Worm (Caenorhabditis elegans) whole organism, mixed stage, embryonic: ENCODE measurements around the gene srab-11.
"Not testable (repeated sequence)": the region's sequence is repeated elsewhere in the genome, so short reads cannot be mapped to it uniquely, and the experiment has no call there.

Experiments used
- M03D4.4 ChIP-seq: sonication (generic microtip); optimal IDR thresholded peaks from 2 replicates; lab custom pipeline; 2017; ENCODE audit warnings: mild to moderate bottlenecking, missing genetic modification characterization, missing compliant biosample characterization
- blmp-1 ChIP-seq: fragments of 150-350 bp; optimal IDR thresholded peaks from 2 replicates; lab custom pipeline; 2014; ENCODE audit warnings: missing biosample characterization, missing genetic modification characterization
- ceh-39 ChIP-seq: fragments of 150-350 bp; optimal IDR thresholded peaks from 2 replicates; lab custom pipeline; 2014; ENCODE audit warnings: missing biosample characterization, missing genetic modification characterization
- ceh-83 ChIP-seq: fragments of 200-800 bp; sonication (Bioruptor generic); optimal IDR thresholded peaks from 2 replicates; lab custom pipeline; 2018; ENCODE audit warnings: mild to moderate bottlenecking, missing genetic modification characterization, missing compliant biosample characterization
- ces-1 ChIP-seq: fragments of 150-350 bp; optimal IDR thresholded peaks from 2 replicates; lab custom pipeline; 2014; ENCODE audit warnings: missing biosample characterization, missing genetic modification reagents, missing genetic modification characterization
- drap-1 ChIP-seq: fragments of 200-800 bp; sonication (Bioruptor generic); optimal IDR thresholded peaks from 3 replicates; lab custom pipeline; 2018; ENCODE audit warnings: mild to moderate bottlenecking, missing genetic modification characterization, missing compliant biosample characterization
- elt-1 ChIP-seq: sonication (generic microtip); optimal IDR thresholded peaks from 2 replicates; lab custom pipeline; 2017; ENCODE audit warnings: missing genetic modification characterization, mild to moderate bottlenecking, missing compliant biosample characterization, antibody characterized with exemption, moderate library complexity, borderline replicate concordance; ENCODE audit not compliant: insufficient read depth
- elt-3 ChIP-seq: fragments of 150-350 bp; optimal IDR thresholded peaks from 2 replicates; lab custom pipeline; 2014; ENCODE audit warnings: missing biosample characterization, missing genetic modification characterization
- flh-1 ChIP-seq: fragments of 200-800 bp; sonication (Bioruptor generic); optimal IDR thresholded peaks from 2 replicates; lab custom pipeline; 2018; ENCODE audit warnings: mild to moderate bottlenecking, missing genetic modification characterization, moderate library complexity, missing compliant biosample characterization
- ham-2 ChIP-seq: fragments of 200-800 bp; sonication (Bioruptor generic); optimal IDR thresholded peaks from 2 replicates; lab custom pipeline; 2018; ENCODE audit warnings: mild to moderate bottlenecking, missing genetic modification characterization, missing compliant biosample characterization
- hlh-1 ChIP-seq: fragments of 150-350 bp; optimal IDR thresholded peaks from 2 replicates; lab custom pipeline; 2014; ENCODE audit warnings: missing biosample characterization, missing genetic modification reagents, missing genetic modification characterization
- lin-13 ChIP-seq: fragments of 150-350 bp; optimal IDR thresholded peaks from 2 replicates; lab custom pipeline; 2014; ENCODE audit warnings: missing biosample characterization, missing genetic modification characterization
- mep-1 ChIP-seq: fragments of 150-350 bp; optimal IDR thresholded peaks from 2 replicates; lab custom pipeline; 2017; ENCODE audit warnings: missing biosample characterization, missing genetic modification reagents, missing genetic modification characterization, inconsistent platforms
- mls-2 ChIP-seq: sonication (generic microtip); optimal IDR thresholded peaks from 2 replicates; lab custom pipeline; 2016; ENCODE audit warnings: mild to moderate bottlenecking, missing genetic modification characterization, moderate library complexity, missing compliant biosample characterization
- nhr-2 ChIP-seq: fragments of 150-350 bp; optimal IDR thresholded peaks from 2 replicates; lab custom pipeline; 2014; ENCODE audit warnings: missing biosample characterization, missing genetic modification characterization
- nhr-76 ChIP-seq: sonication (generic microtip); optimal IDR thresholded peaks from 2 replicates; lab custom pipeline; 2017; ENCODE audit warnings: missing biosample characterization, missing genetic modification characterization
- pha-4 ChIP-seq: fragments of 150-350 bp; optimal IDR thresholded peaks from 2 replicates; lab custom pipeline; 2018; ENCODE audit warnings: missing biosample characterization, missing genetic modification reagents, missing genetic modification characterization
- sem-2 ChIP-seq: fragments of 200-800 bp; sonication (Bioruptor generic); optimal IDR thresholded peaks from 2 replicates; lab custom pipeline; 2018; ENCODE audit warnings: mild to moderate bottlenecking, missing genetic modification characterization, missing compliant biosample characterization
- snpc-4 ChIP-seq: fragments of 150-350 bp; optimal IDR thresholded peaks from 2 replicates; lab custom pipeline; 2014; ENCODE audit warnings: missing biosample characterization, missing genetic modification characterization
- sptf-1 ChIP-seq: sonication (generic microtip); optimal IDR thresholded peaks from 2 replicates; lab custom pipeline; 2017; ENCODE audit warnings: mild to moderate bottlenecking, missing genetic modification characterization, moderate library complexity, missing compliant biosample characterization
- unc-120 ChIP-seq: sonication (generic microtip); optimal IDR thresholded peaks from 2 replicates; lab custom pipeline; 2017; ENCODE audit warnings: missing genetic modification characterization, missing compliant biosample characterization; ENCODE audit not compliant: poor library complexity, severe bottlenecking
- unc-39 ChIP-seq: fragments of 150-350 bp; optimal IDR thresholded peaks from 2 replicates; lab custom pipeline; 2014; ENCODE audit warnings: missing biosample characterization, missing genetic modification characterization
- unc-62 ChIP-seq: fragments of 150-350 bp; optimal IDR thresholded peaks from 2 replicates; lab custom pipeline; 2014; ENCODE audit warnings: missing biosample characterization, missing genetic modification reagents, missing genetic modification characterization
- ztf-11 ChIP-seq: fragments of 150-350 bp; optimal IDR thresholded peaks from 2 replicates; lab custom pipeline; 2014; ENCODE audit warnings: missing biosample characterization, missing genetic modification characterization

The srab-11 gene

DNA sequence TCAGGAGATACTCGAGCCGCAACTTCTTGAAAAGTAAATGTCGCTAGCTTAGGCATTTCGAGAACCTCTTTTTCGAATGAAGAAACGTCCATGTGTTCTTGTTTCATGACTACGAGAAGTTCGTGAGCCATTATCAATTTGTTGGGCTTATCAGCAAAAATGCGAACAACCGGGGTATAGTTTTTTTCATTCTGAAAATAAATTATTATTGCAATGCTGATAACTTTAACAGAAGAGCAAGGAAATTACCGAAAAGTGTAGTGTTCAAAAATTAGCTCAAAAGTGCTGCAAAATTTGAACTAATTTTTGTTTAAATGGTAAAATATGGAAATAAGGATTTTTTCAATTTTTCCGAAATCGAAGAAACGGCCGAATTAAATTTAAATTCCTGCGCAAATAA is 34.6 kb downstream of the srab-11 start:
- TF ChIP-seq blmp-1 (tag; lab: Kevin White, UChicago) (no peak), flh-1 (no peak), ceh-83 (GFP tag; lab: Kevin White, UChicago) (no peak), snpc-4 (no peak), sptf-1 (no peak), elt-3 (tag; lab: Kevin White, UChicago) (no peak)

DNA sequence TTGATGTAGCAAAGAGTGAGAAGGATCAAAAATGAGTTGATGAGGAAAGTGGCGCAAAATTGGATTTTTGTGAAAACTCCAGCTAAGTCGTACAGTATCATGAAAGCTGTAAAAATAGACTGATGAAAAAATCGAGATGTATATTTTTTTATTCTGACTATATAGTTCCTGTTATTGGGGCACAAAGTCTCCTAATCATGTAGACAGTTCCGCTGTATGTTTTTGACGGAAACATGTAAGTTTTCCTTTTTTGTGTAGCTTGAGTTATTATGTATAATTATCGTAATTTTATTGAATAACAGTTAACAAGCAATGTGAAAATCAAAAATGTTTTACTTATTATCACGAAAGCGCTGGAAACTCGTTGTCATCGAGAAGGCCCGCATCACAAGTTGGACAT is 39.4 kb downstream of the srab-11 start, which contains the start of gene str-68:
str-68 (minus strand) TSS at position 101 of the 400 bp plus-strand sequence.
- TF ChIP-seq lin-13 (no peak), flh-1 (no peak), unc-39 (no peak), drap-1 (GFP tag; lab: Kevin White, UChicago) (no peak)

DNA sequence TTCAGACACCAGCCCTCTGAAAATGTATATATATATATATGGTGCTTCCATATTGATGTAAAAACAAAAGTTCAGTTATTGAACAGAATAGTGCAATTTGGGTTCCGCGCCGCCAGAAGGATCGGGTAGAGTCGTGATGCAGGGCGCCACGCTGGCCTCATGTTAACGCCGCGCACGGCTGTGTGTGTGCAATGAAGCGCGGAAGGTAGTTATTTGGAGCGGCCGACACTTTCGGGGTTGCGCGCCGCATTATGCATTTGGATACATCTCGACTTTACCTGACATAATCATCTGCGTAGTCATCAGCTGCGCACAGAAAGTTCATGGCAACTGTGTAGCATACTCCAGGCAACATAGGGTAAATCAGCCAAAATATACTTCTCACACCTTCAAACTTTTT is 40.0 kb downstream of the srab-11 start:
- TF ChIP-seq ceh-39 (tag; lab: Kevin White, UChicago), result no peak
- TF ChIP-seq sem-2, result no peak
- TF ChIP-seq hlh-1 (tag; lab: Kevin White, UChicago), result no peak
- no peak for TF ChIP-seq unc-62 (GFP tag; lab: Kevin White, UChicago)
- no peak for TF ChIP-seq nhr-2 (tag; lab: Kevin White, UChicago)
- TF ChIP-seq elt-3 (tag; lab: Kevin White, UChicago), result no peak
- TF ChIP-seq ceh-83 (GFP tag; lab: Kevin White, UChicago), result no peak
- TF ChIP-seq nhr-76 (tag; lab: Kevin White, UChicago), result no peak
- TF ChIP-seq ces-1 (GFP tag; lab: Kevin White, UChicago), result no peak
- TF ChIP-seq M03D4.4 (tag; lab: Kevin White, UChicago), result no peak
- TF ChIP-seq mls-2 (tag; lab: Kevin White, UChicago), result no peak
- TF ChIP-seq, all 35 proteins: peak for 0

DNA sequence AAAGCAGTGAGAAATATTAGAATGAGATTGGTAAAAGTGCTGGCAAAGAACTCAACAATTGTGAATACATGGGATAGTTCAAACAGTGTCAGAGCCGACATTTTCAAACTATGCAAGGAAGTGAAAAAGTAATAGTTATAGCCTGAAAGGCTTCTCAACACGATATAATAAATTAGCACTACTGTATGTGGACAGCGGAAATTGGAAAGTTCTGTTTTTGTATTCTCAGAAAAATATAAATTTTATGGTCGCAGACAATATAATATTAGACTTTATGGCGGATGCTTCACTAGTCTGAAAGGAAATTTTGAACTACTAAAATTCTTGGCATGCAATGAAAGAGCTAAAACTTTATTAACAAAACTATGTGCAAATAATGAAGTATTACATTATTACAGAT is 41.0 kb downstream of the srab-11 start, which contains the start of gene str-69:
str-69 (minus strand) TSS at position 101 of the 400 bp plus-strand sequence.
- TF ChIP-seq nhr-76 (tag; lab: Kevin White, UChicago), result no peak
- no peak for TF ChIP-seq pha-4
- TF ChIP-seq elt-1 (tag; lab: Kevin White, UChicago), result no peak
- TF ChIP-seq M03D4.4 (tag; lab: Kevin White, UChicago), result no peak
- no peak for TF ChIP-seq hlh-1 (tag; lab: Kevin White, UChicago)
- no peak for TF ChIP-seq unc-39
- no peak for TF ChIP-seq ceh-83 (GFP tag; lab: Kevin White, UChicago)

ce11 chrV:3104134-3104533 is 42.7 kb downstream of the srab-11 start, which contains the start of gene str-66:
Gene str-66 (minus strand): TSS chrV:3104234.
- TF ChIP-seq drap-1 (GFP tag; lab: Kevin White, UChicago) (no peak), elt-1 (tag; lab: Kevin White, UChicago) (no peak), flh-1 (no peak), ces-1 (GFP tag; lab: Kevin White, UChicago) (no peak), elt-3 (tag; lab: Kevin White, UChicago) (no peak), unc-120 (tag; lab: Kevin White, UChicago) (no peak), mep-1 (tag; lab: Kevin White, UChicago) (no peak), pha-4 (no peak), ham-2 (no peak), unc-62 (GFP tag; lab: Kevin White, UChicago) (no peak)
- TF ChIP-seq, all 35 proteins: peak for 0

DNA sequence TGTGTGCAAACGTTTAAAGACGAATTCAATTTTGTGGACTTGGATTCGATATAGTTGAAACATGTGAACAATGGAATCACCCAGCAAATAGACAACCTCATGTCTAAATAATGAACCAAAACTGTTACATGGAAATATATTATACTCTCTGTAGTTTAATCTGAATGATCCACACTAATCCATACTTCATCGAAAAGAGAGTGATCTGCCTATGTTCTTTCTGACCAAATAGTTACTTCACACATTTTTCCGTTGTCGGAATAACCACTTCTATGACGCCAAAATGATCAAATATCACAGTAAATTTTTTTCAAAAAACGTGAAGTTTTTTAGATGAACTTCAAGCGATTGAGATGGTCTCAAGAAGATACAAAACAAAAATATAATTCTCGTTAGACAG is 44.8 kb downstream of the srab-11 start, which contains the start of gene Y73C8C.4:
Y73C8C.4 (minus strand) TSS at position 101 of the 400 bp plus-strand sequence.
- TF ChIP-seq ces-1 (GFP tag; lab: Kevin White, UChicago); mls-2 (tag; lab: Kevin White, UChicago); flh-1: not testable (repeated sequence)

DNA sequence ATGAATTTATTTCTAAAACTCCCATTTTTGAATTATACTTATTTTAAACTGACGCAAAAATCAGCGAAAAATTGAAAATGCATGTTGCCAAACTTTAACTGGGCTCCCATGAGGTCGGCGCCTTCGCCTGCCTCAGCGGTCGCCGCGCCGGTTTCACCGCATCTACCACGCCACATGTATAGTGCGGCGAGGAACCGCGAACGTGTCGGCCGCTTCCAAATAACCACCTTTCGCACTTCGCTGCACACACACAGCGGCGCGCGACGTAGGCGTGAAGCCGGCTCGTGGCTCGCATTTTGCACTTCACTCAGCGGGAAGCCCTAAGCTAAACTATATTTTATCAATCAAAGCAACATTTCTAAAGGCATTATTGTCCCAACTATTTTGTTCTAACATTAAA is 46.3 kb downstream of the srab-11 start:
- TF ChIP-seq ztf-11 (tag; lab: Kevin White, UChicago), result no peak
- TF ChIP-seq sem-2, result no peak
- TF ChIP-seq unc-62 (GFP tag; lab: Kevin White, UChicago), result no peak
- no peak for TF ChIP-seq ceh-83 (GFP tag; lab: Kevin White, UChicago)
- TF ChIP-seq nhr-76 (tag; lab: Kevin White, UChicago), result no peak
